Fruit fly (Drosophila melanogaster): Measurements from ENCODE around the gene CG3386.

The CG3386 gene

dm6 chr3L:721026-721425 is 38.8 kb upstream of the CG3386 start (continued):
- no peak for TF ChIP-seq H2.0 (GFP tag; IDR thresholded peaks at IDR 0.05)
- TF ChIP-seq CG9727 (GFP tag; optimal IDR thresholded peaks at IDR 0.05) = peak; percentile 29
- TF ChIP-seq hbn (GFP tag; IDR thresholded peaks at IDR 0.05; ENCODE audit: partially characterized antibody) = no peak
- TF ChIP-seq Jarid2 (GFP tag; optimal IDR thresholded peaks at IDR 0.05) = no peak
- TF ChIP-seq CG14441 (GFP tag; IDR thresholded peaks at IDR 0.05) = 0 out of 2 replicates have a peak, but pooled peaks have one; percentile 16
- no peak for TF ChIP-seq lab (GFP tag; optimal IDR thresholded peaks at IDR 0.05)
- no peak; the same call in 1 of the 2 replicates for TF ChIP-seq lmd (GFP tag; IDR thresholded peaks at IDR 0.05)
- no peak for TF ChIP-seq CG3163 (GFP tag; optimal IDR thresholded peaks at IDR 0.05)
- no peak for TF ChIP-seq Sin3A (optimal IDR thresholded peaks at IDR 0.05)
- TF ChIP-seq CG18011 (GFP tag; optimal IDR thresholded peaks at IDR 0.05) = no peak
- peak; percentile 61 for TF ChIP-seq CG10979 (tag; optimal IDR thresholded peaks at IDR 0.05)
- TF ChIP-seq CG32772 (GFP tag; IDR thresholded peaks at IDR 0.05) = peak; percentile 28
- no peak for TF ChIP-seq Neu2 (GFP tag; optimal IDR thresholded peaks at IDR 0.05; ENCODE audit: borderline replicate concordance)
- TF ChIP-seq inv (GFP tag; IDR thresholded peaks at IDR 0.05; ENCODE audit: partially characterized antibody) = no peak
- peak; percentile 70 for TF ChIP-seq dmrt11E (tag; optimal IDR thresholded peaks at IDR 0.05)
- peak; percentile 55 for TF ChIP-seq CG2712 (tag; optimal IDR thresholded peaks at IDR 0.05)
- TF ChIP-seq lola (GFP tag; optimal IDR thresholded peaks at IDR 0.05) = peak in 1 of 3 experiments; percentile 54
- TF ChIP-seq Trl (optimal IDR thresholded peaks at IDR 0.05) = no peak
- peak; percentile 4 for TF ChIP-seq Trl (GFP tag; optimal IDR thresholded peaks at IDR 0.05)
- TF ChIP-seq CG14710 (tag; optimal IDR thresholded peaks at IDR 0.05) = peak; percentile 29

DNA sequence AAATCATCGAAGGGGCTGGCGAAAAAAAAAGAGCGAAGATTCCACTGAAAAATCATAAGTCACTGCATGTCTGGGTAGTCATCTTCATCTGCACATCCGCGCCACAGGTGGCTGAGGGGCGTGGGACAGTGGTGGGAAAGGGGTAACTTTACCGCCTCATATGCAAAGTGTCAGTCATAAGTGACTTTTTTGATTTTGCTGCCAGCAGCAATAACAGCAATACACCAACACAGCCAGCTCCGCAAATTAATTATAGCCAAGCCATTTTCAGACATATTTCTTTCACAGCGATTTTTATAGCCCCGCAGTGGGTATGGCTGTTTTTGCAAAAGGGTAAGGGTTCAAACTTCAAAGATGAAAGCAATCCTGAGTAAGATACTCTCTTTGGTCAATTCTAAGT is 36.1 kb upstream of the CG3386 start:
- 0 out of 3 replicates have a peak, but pooled peaks have one; percentile 16 for TF ChIP-seq CG2199 (GFP tag; IDR thresholded peaks at IDR 0.05)
- TF ChIP-seq sens (GFP tag) = peak; percentile 58
- no peak for TF ChIP-seq tgo (GFP tag; IDR thresholded peaks at IDR 0.05)

dm6 chr3L:716078-716477 is 33.8 kb upstream of the CG3386 start:
- peak; percentile 21 for TF ChIP-seq CG11504 (tag; optimal IDR thresholded peaks at IDR 0.05)
- peak; percentile 34 for TF ChIP-seq CG2678 (tag; optimal IDR thresholded peaks at IDR 0.05)
- no peak for TF ChIP-seq HLH3B (GFP tag; IDR thresholded peaks at IDR 0.05)
- TF ChIP-seq D (optimal IDR thresholded peaks at IDR 0.05) = no peak
- peak; percentile 11 for TF ChIP-seq D (GFP tag; optimal IDR thresholded peaks at IDR 0.05)
- TF ChIP-seq CG2889 (GFP tag; IDR thresholded peaks at IDR 0.05) = no peak
- TF ChIP-seq CG15696 (tag; optimal IDR thresholded peaks at IDR 0.05) = peak; percentile 17
- peak; percentile 40 for TF ChIP-seq CG10267 (tag; optimal IDR thresholded peaks at IDR 0.05)
- TF ChIP-seq PHDP (tag; optimal IDR thresholded peaks at IDR 0.05) = no peak
- TF ChIP-seq Xrp1 (GFP tag; IDR thresholded peaks at IDR 0.05) = peak; percentile 53; the same call in 1 of the 2 replicates
- no peak for TF ChIP-seq sim (GFP tag; IDR thresholded peaks at IDR 0.05)
- no peak for TF ChIP-seq CG12942 (GFP tag; optimal IDR thresholded peaks at IDR 0.05)
- TF ChIP-seq Oli (tag; optimal IDR thresholded peaks at IDR 0.05) = peak; percentile 5
- no peak for TF ChIP-seq twi (tag; optimal IDR thresholded peaks at IDR 0.05)
- peak; percentile 43 for TF ChIP-seq CG14710 (tag; optimal IDR thresholded peaks at IDR 0.05)
- peak; percentile 65 for TF ChIP-seq CG18262 (tag; optimal IDR thresholded peaks at IDR 0.05)
- TF ChIP-seq Stat92E (GFP tag; optimal IDR thresholded peaks at IDR 0.05) = no peak
- TF ChIP-seq CG2712 (tag; optimal IDR thresholded peaks at IDR 0.05) = peak; percentile 43
- TF ChIP-seq CG9727 (GFP tag; optimal IDR thresholded peaks at IDR 0.05) = peak; percentile 49
- TF ChIP-seq HLHmδ (GFP tag; optimal IDR thresholded peaks at IDR 0.05) = no peak
- TF ChIP-seq dmrt11E (tag; optimal IDR thresholded peaks at IDR 0.05) = peak; percentile 51
- TF ChIP-seq Hr39 (optimal IDR thresholded peaks at IDR 0.05) = no peak
- no peak for TF ChIP-seq Ada2b (GFP tag; IDR thresholded peaks at IDR 0.05)
- TF ChIP-seq fd96Cb (tag; optimal IDR thresholded peaks at IDR 0.05) = peak; percentile 2
- peak; percentile 15 for TF ChIP-seq CG33557 (GFP tag; optimal IDR thresholded peaks at IDR 0.05)
- TF ChIP-seq GATAe (GFP tag; conservative IDR thresholded peaks at IDR 0.05) = no peak
- peak; percentile 46 for TF ChIP-seq zf30C (GFP tag; optimal IDR thresholded peaks at IDR 0.05)
- TF ChIP-seq CG17829 (tag; optimal IDR thresholded peaks at IDR 0.05) = peak; percentile 31
- peak; percentile 42; the same call in 1 of the 2 replicates for TF ChIP-seq CG31441 (GFP tag; IDR thresholded peaks at IDR 0.05)
- peak; percentile 65 for TF ChIP-seq CG10979 (tag; optimal IDR thresholded peaks at IDR 0.05)
